Worm (Caenorhabditis elegans) whole organism, young adult: ENCODE data around the gene ser-2.

Experiments
- F55B11.4 ChIP-seq: sonication (generic microtip); optimal IDR thresholded peaks from 2 replicates; lab custom pipeline; 2016; ENCODE audit warnings: missing compliant biosample characterization, missing genetic modification characterization, borderline replicate concordance; ENCODE audit not compliant: insufficient read depth
- Y53F4B.3 ChIP-seq: fragments of 200-800 bp; sonication (Bioruptor generic); IDR thresholded peaks from 2 replicates; pipeline ENCODE4 v1.3.6; 2022; ENCODE audit warnings: missing genetic modification reagents, missing genetic modification characterization, missing compliant biosample characterization
- ama-1 ChIP-seq, 3 experiments: fragments of 150-350 bp in 1 of 3; sonication (generic microtip) in 2 of 3; optimal IDR thresholded peaks; 2 replicates each; lab custom pipeline; 2014 to 2018; ENCODE audit warnings: missing biosample characterization in 2 of 3, missing genetic modification characterization in 2 of 3, missing genetic modification reagents in 2 of 3
- atf-7 ChIP-seq: sonication (generic microtip); optimal IDR thresholded peaks from 2 replicates; lab custom pipeline; 2017; ENCODE audit warnings: mild to moderate bottlenecking, missing genetic modification characterization, missing compliant biosample characterization
- hlh-26 ChIP-seq: fragments of 200-800 bp; sonication (Bioruptor generic); conservative IDR thresholded peaks from 2 replicates; pipeline ENCODE4 v1.3.6; 2022; ENCODE audit warnings: missing genetic modification reagents, missing genetic modification characterization, missing compliant biosample characterization
- hsf-1 ChIP-seq: fragments of 200-800 bp; sonication (Bioruptor generic); IDR thresholded peaks from 2 replicates; pipeline ENCODE4 v1.3.6; 2022; ENCODE audit warnings: missing genetic modification reagents, missing genetic modification characterization, missing compliant biosample characterization
- let-526 ChIP-seq: fragments of 200-800 bp; sonication (Bioruptor generic); IDR thresholded peaks from 2 replicates; pipeline ENCODE4 v1.3.6; 2022; ENCODE audit warnings: missing genetic modification reagents, missing genetic modification characterization, missing compliant biosample characterization
- mcd-1 ChIP-seq: fragments of 200-800 bp; sonication (Bioruptor generic); IDR thresholded peaks from 2 replicates; pipeline ENCODE4 v1.3.6; 2022; ENCODE audit warnings: missing genetic modification reagents, missing genetic modification characterization, missing compliant biosample characterization
- sdz-38 ChIP-seq: sonication (generic microtip); optimal IDR thresholded peaks from 2 replicates; lab custom pipeline; 2016; ENCODE audit warnings: missing genotype, missing genetic modification characterization, missing compliant biosample characterization
- unc-62 ChIP-seq: fragments of 150-350 bp; optimal IDR thresholded peaks from 2 replicates; lab custom pipeline; 2014; ENCODE audit warnings: missing biosample characterization, missing genetic modification reagents, missing genetic modification characterization
- ztf-25 ChIP-seq: fragments of 200-800 bp; sonication (Bioruptor generic); IDR thresholded peaks from 2 replicates; pipeline ENCODE4 v1.3.6; 2022; ENCODE audit warnings: missing genetic modification reagents, missing genetic modification characterization, missing compliant biosample characterization

- no peak for TF ChIP-seq ama-1 (optimal IDR thresholded peaks at IDR 0.05; lab: Kevin White, UChicago)
- no peak for TF ChIP-seq ama-1 (GFP tag; optimal IDR thresholded peaks at IDR 0.05; lab: Kevin White, UChicago)
- no peak for TF ChIP-seq unc-62 (GFP tag; lab: Kevin White, UChicago)
- TF ChIP-seq F55B11.4 (tag; lab: Kevin White, UChicago) = no peak
- TF ChIP-seq mcd-1 (GFP tag; lab: Robert Waterston, UW) = no peak
- TF ChIP-seq let-526 (GFP tag; lab: Robert Waterston, UW) = no peak
- TF ChIP-seq sdz-38 (tag; lab: Kevin White, UChicago) = no peak
- TF ChIP-seq ztf-25 (GFP tag; lab: Robert Waterston, UW) = no peak
- no peak for TF ChIP-seq hsf-1 (GFP tag; lab: Robert Waterston, UW)
- TF ChIP-seq hlh-26 (GFP tag; lab: Robert Waterston, UW) = no peak
- no peak for TF ChIP-seq atf-7 (tag; lab: Kevin White, UChicago)
- no peak for TF ChIP-seq Y53F4B.3
Observed at ce11 chrX:15338195-15338594, 35.4 kb upstream of the ser-2 start.
